Fruit fly (Drosophila melanogaster): ENCODE results near the gene Diap1.

Diap1 gene

DNA sequence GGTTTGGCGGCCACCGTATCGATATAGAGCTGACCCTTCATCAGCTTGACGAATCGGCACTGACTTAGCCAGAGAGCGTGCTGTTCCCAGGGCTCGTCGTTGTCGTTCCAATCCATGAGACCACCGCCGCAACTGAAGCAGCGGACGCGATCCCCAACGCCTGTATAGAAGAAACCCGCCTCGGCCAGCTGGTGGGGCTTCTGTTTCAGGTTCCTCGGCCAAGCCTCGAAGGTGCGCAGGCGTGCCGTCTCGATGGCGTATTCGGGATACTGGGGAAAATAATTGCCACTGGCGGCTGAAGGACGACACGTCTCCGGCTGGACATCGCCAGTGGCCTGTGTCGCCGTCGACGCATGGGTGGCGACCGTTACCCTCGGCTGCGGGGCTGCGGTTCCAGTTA lies 11.8 kb downstream of the Diap1 start:
- TF ChIP-seq CTCF (optimal IDR thresholded peaks at IDR 0.05), result no peak
- no peak for TF ChIP-seq CG8478 (optimal IDR thresholded peaks at IDR 0.05)

DNA sequence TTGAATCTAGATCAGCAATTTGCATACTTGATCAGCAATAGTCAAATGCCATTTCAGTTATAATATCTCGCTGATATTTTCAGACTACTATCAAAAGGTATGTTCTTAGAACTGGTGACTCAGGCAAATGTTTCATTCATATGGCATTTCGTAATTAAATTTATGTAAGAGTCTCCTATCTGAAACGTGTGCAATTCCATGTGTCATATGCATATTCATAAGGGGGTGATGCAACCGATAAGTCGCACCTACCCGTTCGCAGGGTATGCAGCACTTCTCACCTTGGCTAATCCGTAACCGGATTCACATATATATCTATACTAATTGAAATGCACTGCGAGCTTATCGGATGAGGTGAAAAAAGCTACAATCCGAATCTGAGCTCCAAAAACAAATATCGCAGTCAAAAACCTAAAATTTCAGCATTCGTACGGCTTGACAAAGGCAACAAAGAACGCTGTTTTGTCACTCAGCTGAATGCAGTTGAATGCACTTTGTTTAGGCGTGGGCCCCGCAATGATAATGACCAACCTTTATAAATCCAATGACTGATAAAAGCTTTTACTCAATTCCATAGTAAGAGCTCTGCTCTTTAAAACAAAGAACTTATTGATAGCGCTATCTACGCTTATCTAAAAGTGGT lies 13.0 kb downstream of the Diap1 start:
- no peak for TF ChIP-seq CG8478 (optimal IDR thresholded peaks at IDR 0.05)
- no peak for TF ChIP-seq CTCF (optimal IDR thresholded peaks at IDR 0.05)

dm6 chr3L:16037048-16037477 lies 13.8 kb downstream of the Diap1 start:
- TF ChIP-seq CG8478 (optimal IDR thresholded peaks at IDR 0.05) (no peak), CTCF (optimal IDR thresholded peaks at IDR 0.05) (peak; percentile 55 to 73)

dm6 chr3L:16035185-16035584 lies 15.6 kb downstream of the Diap1 start, which contains the start of gene CG5895:
CG5895 (plus strand) TSS chr3L:16035485.
- TF ChIP-seq CTCF (optimal IDR thresholded peaks at IDR 0.05), result no peak
- no peak for TF ChIP-seq CG8478 (optimal IDR thresholded peaks at IDR 0.05)

DNA sequence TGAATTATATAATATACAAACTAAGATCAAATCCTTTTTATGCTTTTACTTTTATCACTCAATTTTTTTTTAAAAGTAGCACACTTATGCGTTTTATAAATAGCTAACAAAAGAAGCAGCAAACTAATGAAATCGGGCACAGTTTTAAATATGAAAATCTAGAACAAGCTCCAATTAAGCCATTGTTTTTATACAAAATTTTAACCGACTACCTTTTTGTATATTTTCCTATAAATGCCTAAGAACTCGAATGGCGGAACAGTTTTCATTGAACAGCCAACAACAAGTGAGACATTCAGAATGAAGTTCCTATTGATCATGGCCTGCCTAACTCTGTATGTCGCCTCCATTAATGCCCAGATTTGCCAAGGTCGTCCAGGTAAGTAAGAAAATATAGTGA lies 16.6 kb downstream of the Diap1 start, which contains the start of gene CG42538:
Gene CG42538 (plus strand): TSS at position 301 of the 400 bp plus-strand sequence.
- no peak for TF ChIP-seq CTCF (optimal IDR thresholded peaks at IDR 0.05)
- TF ChIP-seq CG8478 (optimal IDR thresholded peaks at IDR 0.05), result no peak

DNA sequence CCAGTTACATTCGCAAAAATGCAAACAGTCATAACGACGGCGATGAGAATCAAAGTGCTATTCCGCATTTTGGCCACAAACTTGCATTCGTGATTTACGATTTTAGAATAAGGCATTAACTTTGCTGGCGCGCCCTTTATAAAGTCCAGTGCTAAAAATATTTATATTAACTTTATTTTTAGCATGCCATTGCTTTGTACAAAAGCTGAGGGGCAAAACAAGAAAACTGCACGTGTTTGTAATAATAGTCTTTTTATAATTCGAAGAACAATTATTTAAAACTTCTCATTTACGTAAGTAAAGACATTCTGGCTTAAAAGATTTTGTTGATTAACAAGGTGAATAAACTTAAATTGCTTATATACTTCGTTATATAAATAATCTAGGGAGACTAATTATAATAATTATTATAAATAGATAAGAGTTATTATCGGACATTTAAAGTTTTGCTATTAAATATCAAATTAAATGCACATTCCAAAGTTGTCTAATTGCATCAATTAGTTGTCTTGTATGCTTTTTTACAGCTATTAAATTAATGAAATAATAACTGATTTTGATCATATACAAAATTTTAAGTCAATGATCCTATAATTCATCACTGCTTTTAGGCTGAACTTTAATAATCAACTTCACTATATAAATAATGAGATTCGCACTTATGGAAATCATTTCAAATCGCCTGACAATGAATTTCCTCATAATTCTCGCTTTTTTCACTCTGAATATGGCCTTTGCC lies 17.6 kb downstream of the Diap1 start, which contains the start of the genes CG42717 and CG42716:
Gene CG42717 (minus strand): TSS at position 101 of the 739 bp plus-strand sequence.
Gene CG42716 (plus strand): TSS at position 689 of the 739 bp plus-strand sequence.
- TF ChIP-seq CTCF (optimal IDR thresholded peaks at IDR 0.05) (no peak), CG8478 (optimal IDR thresholded peaks at IDR 0.05) (no peak)

DNA sequence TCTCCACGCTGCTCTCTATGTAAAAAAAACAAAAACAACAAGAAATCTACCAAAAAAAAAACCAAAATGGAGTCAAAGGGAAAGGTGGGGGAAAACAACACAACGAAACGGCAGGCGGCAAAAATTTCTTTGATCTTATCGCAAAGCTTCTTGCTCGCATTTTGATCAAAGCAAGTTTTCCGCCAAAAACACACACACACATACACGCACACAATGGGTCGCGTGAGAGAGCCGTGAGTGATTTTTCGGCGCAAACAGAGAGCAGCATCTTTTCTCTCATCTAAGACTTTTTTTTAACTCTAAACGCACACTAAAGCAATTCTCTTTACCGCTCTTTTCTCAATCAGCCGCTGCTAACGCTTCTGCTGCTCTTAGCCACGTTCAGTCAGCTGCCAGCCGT lies 21.9 kb downstream of the Diap1 start:
- TF ChIP-seq CG8478 (optimal IDR thresholded peaks at IDR 0.05) (no peak), CTCF (optimal IDR thresholded peaks at IDR 0.05) (no peak)

dm6 chr3L:16027163-16027633 lies 23.6 kb downstream of the Diap1 start:
- no peak for TF ChIP-seq CTCF (optimal IDR thresholded peaks at IDR 0.05)
- TF ChIP-seq CG8478 (optimal IDR thresholded peaks at IDR 0.05), result no peak

dm6 chr3L:16026065-16026789 lies 24.6 kb downstream of the Diap1 start:
- TF ChIP-seq CTCF (optimal IDR thresholded peaks at IDR 0.05) (no peak), CG8478 (optimal IDR thresholded peaks at IDR 0.05) (no peak)

dm6 chr3L:16025020-16025680 lies 25.7 kb downstream of the Diap1 start:
- TF ChIP-seq CTCF (optimal IDR thresholded peaks at IDR 0.05), result no peak
- no peak for TF ChIP-seq CG8478 (optimal IDR thresholded peaks at IDR 0.05)

DNA sequence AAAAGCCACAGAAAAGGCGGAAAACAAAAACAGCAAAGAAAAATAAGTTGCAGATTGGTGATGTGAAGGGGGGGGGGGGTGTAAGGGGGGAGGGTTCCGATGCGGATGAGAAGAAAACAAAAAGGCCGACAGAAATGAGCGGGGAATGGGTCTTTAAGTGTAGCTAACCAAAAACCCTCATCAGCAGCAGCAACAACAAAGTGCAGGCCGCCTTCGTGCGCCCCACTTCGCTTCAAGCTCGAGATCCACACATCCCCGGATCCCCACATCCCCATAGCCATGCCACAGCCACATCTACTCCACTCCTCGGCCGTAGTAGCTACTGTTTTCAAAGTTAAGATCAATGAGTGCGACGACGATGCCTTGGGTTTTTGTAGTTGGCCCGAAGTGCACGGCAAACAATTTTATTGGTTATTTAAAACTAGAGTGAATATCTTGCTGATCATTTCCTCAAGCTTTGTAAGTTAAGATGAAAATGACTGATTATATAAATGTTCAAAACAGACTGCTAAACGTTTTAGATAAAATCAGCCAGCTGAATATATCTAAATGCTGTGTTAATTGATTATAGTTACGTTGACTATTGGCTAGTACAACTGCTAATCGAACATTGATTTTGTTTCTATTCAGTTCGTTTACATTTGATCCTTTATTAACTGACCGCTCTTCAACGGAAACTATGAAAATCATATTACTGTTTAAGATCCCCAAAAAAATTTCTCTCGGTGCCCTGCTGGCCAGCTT lies 26.4 kb downstream of the Diap1 start:
- TF ChIP-seq CG8478 (optimal IDR thresholded peaks at IDR 0.05) (no peak), CTCF (optimal IDR thresholded peaks at IDR 0.05) (no peak)

DNA sequence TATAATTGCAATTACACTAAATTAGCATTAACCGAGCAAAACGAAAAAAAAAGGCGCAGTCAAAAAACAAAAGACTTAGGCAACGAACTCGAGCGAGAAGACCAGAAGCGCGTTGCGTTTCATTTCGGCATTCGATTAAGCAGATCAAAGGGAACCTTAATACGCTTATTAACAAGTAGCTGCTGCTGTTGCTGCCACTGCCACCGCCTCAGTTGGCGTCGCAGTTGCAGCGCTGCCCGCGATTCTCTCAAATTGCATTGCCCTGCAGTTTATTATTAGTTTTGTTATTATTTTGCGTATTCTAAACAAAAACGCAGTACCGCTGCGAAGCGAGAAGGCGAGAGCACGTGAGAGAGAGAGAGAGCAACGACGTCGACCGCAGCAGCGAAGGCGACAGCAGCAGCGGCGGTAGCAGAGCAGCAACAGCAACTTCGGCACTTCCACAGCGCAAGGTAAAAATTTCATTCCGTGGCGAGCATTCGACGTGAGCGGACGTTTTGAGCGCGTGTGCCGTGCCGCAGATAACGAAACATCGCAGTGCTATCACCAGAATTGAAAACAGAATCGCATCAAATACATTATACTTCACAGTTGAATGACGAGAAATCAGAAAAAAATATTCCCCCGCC lies 27.7 kb downstream of the Diap1 start, which contains the start of gene Notum:
Gene Notum (plus strand): TSS at position 461 of the 629 bp plus-strand sequence.
- TF ChIP-seq CG8478 (optimal IDR thresholded peaks at IDR 0.05), result no peak
- TF ChIP-seq CTCF (optimal IDR thresholded peaks at IDR 0.05), result no peak

- TF ChIP-seq CTCF (optimal IDR thresholded peaks at IDR 0.05) (no peak), CG8478 (optimal IDR thresholded peaks at IDR 0.05) (no peak)
These were observed 29.7 kb downstream of the Diap1 start for dm6 chr3L:16021064-16021683.

Data from S2 (cell line).